Worm (Caenorhabditis elegans) whole organism, late embryonic: Measurements from ENCODE around the gene myrf-1.

Experiments used
- C08G9.2 ChIP-seq: sonication (generic microtip); optimal IDR thresholded peaks from 2 replicates; lab custom pipeline; 2016; ENCODE audit warnings: mild to moderate bottlenecking, missing genetic modification characterization, moderate library complexity, missing compliant biosample characterization
- F13H6.1 ChIP-seq: sonication (generic microtip); optimal IDR thresholded peaks from 2 replicates; lab custom pipeline; 2016; ENCODE audit warnings: missing genetic modification characterization, missing compliant biosample characterization
- K09A11.1 ChIP-seq: sonication (generic microtip); optimal IDR thresholded peaks from 2 replicates; lab custom pipeline; 2017; ENCODE audit warnings: antibody characterized with exemption, mild to moderate bottlenecking, missing genetic modification characterization, missing compliant biosample characterization; ENCODE audit not compliant: insufficient read depth
- Y22D7AL.16 ChIP-seq: sonication (generic microtip); optimal IDR thresholded peaks from 2 replicates; lab custom pipeline; 2016; ENCODE audit warnings: missing genetic modification characterization, missing compliant biosample characterization
- ama-1 ChIP-seq: fragments of 150-350 bp; optimal IDR thresholded peaks from 2 replicates; lab custom pipeline; 2014
- ceh-18 ChIP-seq: sonication (generic microtip); optimal IDR thresholded peaks from 2 replicates; lab custom pipeline; 2016; ENCODE audit warnings: missing genetic modification characterization, missing compliant biosample characterization
- ceh-2 ChIP-seq: sonication (generic microtip); optimal IDR thresholded peaks from 2 replicates; lab custom pipeline; 2016; ENCODE audit warnings: missing genotype, missing genetic modification characterization, missing compliant biosample characterization
- ceh-22 ChIP-seq: sonication (generic microtip); optimal IDR thresholded peaks from 2 replicates; lab custom pipeline; 2017; ENCODE audit warnings: missing biosample characterization, missing genetic modification characterization
- ceh-24 ChIP-seq: sonication (generic microtip); optimal IDR thresholded peaks from 2 replicates; lab custom pipeline; 2016; ENCODE audit warnings: mild to moderate bottlenecking, missing genetic modification characterization, missing compliant biosample characterization
- ceh-45 ChIP-seq: fragments of 200-800 bp; sonication (Bioruptor generic); IDR thresholded peaks from 2 replicates; pipeline ENCODE4 v1.3.6; 2022; ENCODE audit warnings: missing genetic modification reagents, missing genetic modification characterization, missing compliant biosample characterization
- ceh-9 ChIP-seq: sonication (generic microtip); optimal IDR thresholded peaks from 2 replicates; lab custom pipeline; 2016; ENCODE audit warnings: mild to moderate bottlenecking, missing genetic modification characterization, inconsistent platforms, missing compliant biosample characterization
- dmd-4 ChIP-seq: sonication (generic microtip); optimal IDR thresholded peaks from 2 replicates; lab custom pipeline; 2016; ENCODE audit warnings: borderline replicate concordance, missing genetic modification characterization, missing compliant biosample characterization
- dve-1 ChIP-seq: sonication (generic microtip); optimal IDR thresholded peaks from 2 replicates; lab custom pipeline; 2017; ENCODE audit warnings: antibody characterized with exemption, mild to moderate bottlenecking, missing genetic modification characterization, missing compliant biosample characterization
- elt-2 ChIP-seq: sonication (generic microtip); optimal IDR thresholded peaks from 2 replicates; lab custom pipeline; 2016; ENCODE audit warnings: missing genetic modification reagents, missing genetic modification characterization, missing compliant biosample characterization
- elt-4 ChIP-seq: sonication (generic microtip); optimal IDR thresholded peaks from 2 replicates; lab custom pipeline; 2016; ENCODE audit warnings: missing genetic modification characterization, missing compliant biosample characterization
- eyg-1 ChIP-seq: sonication (generic microtip); optimal IDR thresholded peaks from 2 replicates; lab custom pipeline; 2016; ENCODE audit warnings: missing genotype, missing genetic modification characterization, missing compliant biosample characterization
- fkh-10 ChIP-seq: fragments of 150-350 bp; optimal IDR thresholded peaks from 2 replicates; lab custom pipeline; 2014; ENCODE audit warnings: missing biosample characterization, missing genetic modification reagents, missing genetic modification characterization
- gmeb-2 ChIP-seq: sonication (generic microtip); optimal IDR thresholded peaks from 2 replicates; lab custom pipeline; 2016; ENCODE audit warnings: missing genetic modification characterization, inconsistent platforms, missing compliant biosample characterization
- hlh-13 ChIP-seq: fragments of 200-800 bp; sonication (Bioruptor generic); optimal IDR thresholded peaks from 2 replicates; lab custom pipeline; 2018; ENCODE audit warnings: mild to moderate bottlenecking, missing genetic modification characterization, missing compliant biosample characterization
- hlh-30 ChIP-seq: sonication (generic microtip); optimal IDR thresholded peaks from 2 replicates; lab custom pipeline; 2017; ENCODE audit warnings: antibody characterized with exemption, missing genetic modification characterization, missing compliant biosample characterization; ENCODE audit not compliant: insufficient read depth
- hlh-6 ChIP-seq: sonication (generic microtip); optimal IDR thresholded peaks from 2 replicates; lab custom pipeline; 2016; ENCODE audit warnings: missing genotype, missing genetic modification characterization, missing compliant biosample characterization
- lim-6 ChIP-seq: sonication (generic microtip); optimal IDR thresholded peaks from 2 replicates; lab custom pipeline; 2016; ENCODE audit warnings: missing genetic modification characterization, missing compliant biosample characterization
- lin-11 ChIP-seq: fragments of 200-800 bp; sonication (Bioruptor generic); optimal IDR thresholded peaks from 2 replicates; lab custom pipeline; 2018; ENCODE audit warnings: mild to moderate bottlenecking, missing genetic modification characterization, missing compliant biosample characterization
- nhr-11 ChIP-seq: fragments of 150-350 bp; optimal IDR thresholded peaks from 2 replicates; lab custom pipeline; 2014; ENCODE audit warnings: missing biosample characterization, missing genetic modification characterization
- nhr-232 ChIP-seq: sonication (generic microtip); optimal IDR thresholded peaks from 2 replicates; lab custom pipeline; 2016; ENCODE audit warnings: missing genetic modification characterization, missing compliant biosample characterization
- npax-4 ChIP-seq: sonication (generic microtip); optimal IDR thresholded peaks from 2 replicates; lab custom pipeline; 2016; ENCODE audit warnings: missing genetic modification characterization, missing compliant biosample characterization
- odd-2 ChIP-seq: sonication (generic microtip); optimal IDR thresholded peaks from 2 replicates; lab custom pipeline; 2017; ENCODE audit warnings: antibody characterized with exemption, mild to moderate bottlenecking, missing genetic modification characterization, missing compliant biosample characterization
- pat-9 ChIP-seq: fragments of 200-800 bp; sonication (Bioruptor generic); optimal IDR thresholded peaks from 2 replicates; lab custom pipeline; 2018; ENCODE audit warnings: mild to moderate bottlenecking, missing genetic modification characterization, moderate library complexity, missing compliant biosample characterization
- pax-1 ChIP-seq: fragments of 150-350 bp; optimal IDR thresholded peaks from 2 replicates; lab custom pipeline; 2014; ENCODE audit warnings: missing biosample characterization, missing genetic modification characterization
- pha-2 ChIP-seq: sonication (generic microtip); optimal IDR thresholded peaks from 2 replicates; lab custom pipeline; 2017; ENCODE audit warnings: mild to moderate bottlenecking, missing genetic modification characterization, missing compliant biosample characterization
- pha-4 ChIP-seq: fragments of 150-350 bp; optimal IDR thresholded peaks from 2 replicates; lab custom pipeline; 2018; ENCODE audit warnings: missing biosample characterization, missing genetic modification reagents, missing genetic modification characterization
- pqm-1 ChIP-seq: sonication (generic microtip); optimal IDR thresholded peaks from 2 replicates; lab custom pipeline; 2016; ENCODE audit warnings: missing genetic modification characterization, missing compliant biosample characterization
- pros-1 ChIP-seq: fragments of 150-350 bp; optimal IDR thresholded peaks from 2 replicates; lab custom pipeline; 2014; ENCODE audit warnings: missing biosample characterization, missing genetic modification reagents, missing genetic modification characterization
- ref-2 ChIP-seq: sonication (generic microtip); optimal IDR thresholded peaks from 2 replicates; lab custom pipeline; 2016; ENCODE audit warnings: missing genetic modification characterization, missing compliant biosample characterization
- rnt-1 ChIP-seq: sonication (generic microtip); optimal IDR thresholded peaks from 2 replicates; lab custom pipeline; 2016; ENCODE audit warnings: missing genetic modification characterization, missing compliant biosample characterization
- syd-9 ChIP-seq: sonication (generic microtip); optimal IDR thresholded peaks from 2 replicates; lab custom pipeline; 2016; ENCODE audit warnings: mild to moderate bottlenecking, missing genetic modification characterization, moderate library complexity, missing compliant biosample characterization
- tbx-2 ChIP-seq: sonication (generic microtip); optimal IDR thresholded peaks from 2 replicates; lab custom pipeline; 2016; ENCODE audit warnings: missing genetic modification characterization, missing compliant biosample characterization
- tbx-7 ChIP-seq: sonication (generic microtip); optimal IDR thresholded peaks from 2 replicates; lab custom pipeline; 2016; ENCODE audit warnings: missing genotype, missing genetic modification characterization, missing compliant biosample characterization
- unc-3 ChIP-seq, 2 experiments: fragments of 200-800 bp in 1 of 2; sonication (Bioruptor generic) in 1 of 2; sonication (generic microtip) in 1 of 2; conservative IDR thresholded peaks in 1 of 2; optimal IDR thresholded peaks in 1 of 2; 2 replicates each; pipeline versions ENCODE4 v1.3.6 to Lab custom; 2016 to 2022; ENCODE audit warnings: missing compliant biosample characterization in 2 of 2, missing genetic modification characterization in 2 of 2, missing genetic modification reagents in 1 of 2
- unc-55 ChIP-seq: sonication (generic microtip); optimal IDR thresholded peaks from 2 replicates; lab custom pipeline; 2017; ENCODE audit warnings: missing biosample characterization, missing genetic modification reagents, missing genetic modification characterization
- unc-86 ChIP-seq: sonication (generic microtip); optimal IDR thresholded peaks from 2 replicates; lab custom pipeline; 2016; ENCODE audit warnings: missing genetic modification characterization, missing compliant biosample characterization
- ztf-16 ChIP-seq: sonication (generic microtip); optimal IDR thresholded peaks from 2 replicates; lab custom pipeline; 2017; ENCODE audit warnings: missing genetic modification characterization, missing compliant biosample characterization

The myrf-1 gene

DNA sequence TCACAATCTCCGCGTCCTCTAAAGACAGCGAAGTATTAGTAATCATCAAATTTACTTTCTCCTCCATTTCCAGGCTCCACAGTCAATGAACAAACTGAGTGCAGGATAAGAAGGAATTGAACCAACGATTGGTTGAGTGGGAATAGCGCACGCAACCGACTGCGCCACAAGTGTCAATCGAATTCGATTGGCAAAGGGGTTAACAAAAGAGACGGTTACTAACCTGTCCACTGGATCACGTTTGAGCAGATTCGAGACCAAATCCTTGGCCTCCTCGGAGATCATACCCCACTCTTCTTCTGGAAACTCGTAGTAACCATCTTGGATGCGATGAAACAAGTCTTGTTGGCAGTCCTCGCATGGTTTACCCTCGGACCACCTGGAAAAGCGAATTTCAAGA lies 42.9 kb upstream of the myrf-1 start:
- TF ChIP-seq dmd-4 (no peak), syd-9 (tag; lab: Kevin White, UChicago) (no peak), lin-11 (tag; lab: Kevin White, UChicago) (no peak), nhr-232 (tag; lab: Kevin White, UChicago) (peak; percentile 0), pat-9 (peak; percentile 15)

DNA sequence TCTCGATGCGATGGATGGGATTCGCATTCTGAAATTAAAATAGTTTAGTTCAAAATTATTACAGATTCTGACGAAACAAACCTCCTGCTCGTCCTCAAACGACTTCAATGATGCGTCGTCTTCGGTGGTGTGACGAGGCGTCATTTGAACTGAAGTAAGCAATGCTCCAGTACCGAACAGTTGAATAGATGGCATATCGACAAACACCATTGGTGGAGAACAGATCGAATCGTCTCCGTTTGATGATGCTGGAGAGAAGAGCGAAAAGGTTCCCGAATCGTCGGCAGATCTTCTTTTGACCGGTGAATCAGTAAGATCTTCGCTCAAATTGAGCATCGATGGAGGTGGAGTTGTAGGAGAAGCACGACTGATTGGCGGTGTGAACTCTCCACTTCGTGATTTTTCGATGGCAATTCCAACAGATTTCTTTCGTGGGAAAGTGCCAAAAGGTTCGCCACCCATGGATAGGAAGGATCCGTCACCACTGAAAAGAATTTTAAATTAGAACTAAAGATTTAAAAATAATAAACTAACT lies 42.1 kb upstream of the myrf-1 start:
- TF ChIP-seq pqm-1 (tag; lab: Kevin White, UChicago) = no peak
- no peak for TF ChIP-seq tbx-7 (tag; lab: Kevin White, UChicago)

DNA sequence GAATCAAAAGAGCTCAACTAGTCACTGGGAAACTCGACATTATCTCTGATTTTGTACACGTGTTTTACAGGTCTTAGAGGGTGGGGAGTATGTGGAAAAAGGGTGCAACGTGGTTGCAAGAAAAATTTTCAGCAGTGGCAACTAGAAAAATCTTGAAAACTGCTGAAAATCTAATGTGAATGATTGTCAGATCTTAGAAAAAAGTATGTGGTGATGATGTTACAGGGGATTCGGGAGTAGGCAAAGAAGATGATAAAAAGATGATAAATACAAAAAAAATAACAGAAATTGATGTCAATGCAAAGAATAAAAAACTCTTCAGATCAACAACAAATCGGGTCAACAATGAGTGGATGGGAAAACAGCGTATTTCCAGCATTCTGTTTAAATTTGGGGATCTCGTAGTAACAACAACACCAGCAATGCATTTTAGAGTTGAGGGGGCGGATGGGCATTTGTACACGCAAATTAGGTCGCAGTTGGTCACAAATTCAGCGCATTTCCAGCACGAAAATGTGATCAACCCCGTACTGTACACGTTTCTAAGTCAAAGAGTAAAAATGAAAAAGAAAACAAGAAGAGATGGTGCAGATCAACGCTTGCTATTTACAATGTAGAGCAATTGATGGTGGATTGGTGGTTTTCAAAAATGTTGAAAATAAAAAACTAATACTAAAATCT lies 41.3 kb upstream of the myrf-1 start:
- TF ChIP-seq gmeb-2 (tag; lab: Kevin White, UChicago) = no peak
- TF ChIP-seq nhr-11 (tag; lab: Kevin White, UChicago) = peak; percentile 1
- no peak for TF ChIP-seq odd-2 (tag; lab: Kevin White, UChicago)
- no peak for TF ChIP-seq pax-1 (tag; lab: Kevin White, UChicago)

DNA sequence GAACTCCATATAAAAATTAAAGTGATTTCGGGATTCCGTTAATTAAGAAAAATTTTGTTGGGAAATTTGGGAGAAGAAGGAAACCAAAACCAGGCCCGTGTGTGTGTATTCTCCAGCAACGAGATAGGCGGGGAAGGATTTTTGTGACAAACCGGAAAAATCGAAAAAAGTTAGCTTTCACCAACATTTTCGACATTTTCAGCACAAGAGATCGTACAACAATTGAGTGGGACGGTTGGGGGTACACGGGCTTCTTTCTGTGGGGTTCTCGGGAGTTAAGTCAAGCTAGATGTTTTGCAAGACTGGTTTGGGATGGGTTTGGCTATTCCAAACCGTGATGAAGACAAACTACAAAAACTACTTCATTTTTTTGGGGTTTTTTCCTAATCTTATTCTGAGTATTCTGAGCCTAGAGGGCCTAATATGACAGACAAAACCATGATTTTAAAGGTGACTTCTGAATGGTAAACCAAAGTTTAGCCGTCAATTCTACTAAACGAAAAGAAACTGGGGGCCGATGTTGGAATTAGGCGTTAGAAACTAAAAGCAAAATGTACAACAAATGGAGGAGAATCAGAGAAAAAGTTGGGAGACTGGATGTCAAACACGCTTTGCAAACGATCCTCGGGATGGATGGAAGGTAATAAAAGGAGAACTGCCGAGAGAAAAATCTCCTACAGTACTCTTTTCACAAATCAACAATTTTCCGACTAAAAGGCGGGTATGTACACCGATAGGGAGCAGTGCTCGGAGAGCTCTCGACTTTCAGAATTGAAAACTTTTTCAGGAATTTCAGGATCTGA lies 40.5 kb upstream of the myrf-1 start:
- TF ChIP-seq ceh-45 (GFP tag; lab: Robert Waterston, UW) (no peak), ceh-2 (no peak), ceh-24 (no peak), C08G9.2 (tag; lab: Kevin White, UChicago) (no peak), unc-55 (no peak), ama-1 (lab: Kevin White, UChicago) (no peak), hlh-6 (no peak), nhr-11 (tag; lab: Kevin White, UChicago) (no peak), fkh-10 (no peak), ztf-16 (no peak), ceh-22 (tag; lab: Kevin White, UChicago) (no peak), ref-2 (no peak), pros-1 (tag; lab: Kevin White, UChicago) (no peak), tbx-2 (no peak), lim-6 (tag; lab: Kevin White, UChicago) (no peak), K09A11.1 (tag; lab: Kevin White, UChicago) (no peak), hlh-13 (no peak), pha-4 (tag; lab: Kevin White, UChicago) (no peak), hlh-30 (tag; lab: Kevin White, UChicago) (no peak)

DNA sequence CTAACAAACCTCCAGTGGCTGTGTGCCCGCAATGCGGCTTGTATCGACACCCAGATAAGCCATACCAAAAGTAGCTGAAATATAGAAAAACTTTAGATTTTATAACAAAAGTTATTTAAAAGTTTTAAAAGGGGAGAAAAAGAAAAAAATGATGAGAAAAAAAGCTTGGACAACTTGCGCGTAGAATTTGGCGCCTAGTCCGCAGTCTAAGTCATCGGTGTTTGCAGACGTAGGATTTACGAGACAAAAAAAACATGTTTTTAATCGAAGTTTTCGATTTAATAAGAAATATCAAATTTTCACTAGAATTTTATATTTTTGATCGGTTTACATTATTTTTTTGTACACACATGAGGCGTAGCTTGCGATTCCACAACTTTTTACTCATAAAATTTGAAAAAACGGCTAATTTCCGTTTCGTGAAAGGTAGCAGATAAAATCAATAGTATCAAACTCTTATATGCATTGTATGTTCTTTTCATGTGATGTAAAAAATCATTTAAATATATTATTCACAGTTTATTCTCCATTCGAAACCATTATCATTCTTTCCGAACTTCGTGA lies 39.7 kb upstream of the myrf-1 start, which contains the start of gene pro-1:
Gene pro-1, minus strand, starts transcription at position 74 of the 564 bp plus-strand sequence.
- no peak for TF ChIP-seq hlh-13
- TF ChIP-seq ceh-18 (tag; lab: Kevin White, UChicago) = no peak
- TF ChIP-seq F13H6.1 (tag; lab: Kevin White, UChicago) = peak; percentile 29
- TF ChIP-seq pha-4 (tag; lab: Kevin White, UChicago) = no peak
- no peak for TF ChIP-seq pha-2 (tag; lab: Kevin White, UChicago)
- TF ChIP-seq npax-4 = no peak
- TF ChIP-seq pax-1 (tag; lab: Kevin White, UChicago) = peak; percentile 62
- TF ChIP-seq Y22D7AL.16 (tag; lab: Kevin White, UChicago) = peak; percentile 25
- peak; percentile 82 for TF ChIP-seq ama-1 (lab: Kevin White, UChicago)
- no peak for TF ChIP-seq fkh-10
- no peak for TF ChIP-seq unc-86 (tag; lab: Kevin White, UChicago)
- no peak for TF ChIP-seq pqm-1 (tag; lab: Kevin White, UChicago)
- TF ChIP-seq elt-4 (tag; lab: Kevin White, UChicago) = no peak
- no peak for TF ChIP-seq lin-11 (tag; lab: Kevin White, UChicago)
- peak; percentile 45 for TF ChIP-seq gmeb-2 (tag; lab: Kevin White, UChicago)
- no peak for TF ChIP-seq unc-3 (GFP tag; conservative IDR thresholded peaks at IDR 0.05; lab: Robert Waterston, UW)
- no peak for TF ChIP-seq unc-3 (tag; optimal IDR thresholded peaks at IDR 0.05; lab: Kevin White, UChicago)
- TF ChIP-seq eyg-1 = no peak
- TF ChIP-seq elt-2 = peak; percentile 43
- peak; percentile 19 for TF ChIP-seq dve-1 (tag; lab: Kevin White, UChicago)
- no peak for TF ChIP-seq rnt-1
- TF ChIP-seq nhr-11 (tag; lab: Kevin White, UChicago) = no peak
- no peak for TF ChIP-seq ceh-9
